Worm (Caenorhabditis elegans) whole organism, L3 larva: ENCODE results near the gene sru-15.

Experiments used
- elt-2 ChIP-seq: sonication (generic microtip); optimal IDR thresholded peaks from 2 replicates; lab custom pipeline; 2016; ENCODE audit warnings: missing genetic modification reagents, mild to moderate bottlenecking, missing genetic modification characterization, missing compliant biosample characterization
- elt-3 ChIP-seq, 3 experiments: fragments of 150-350 bp in 1 of 3; sonication (generic microtip) in 2 of 3; optimal IDR thresholded peaks; 2 replicates in 2 of 3; 4 replicates in 1 of 3; lab custom pipeline; 2014 to 2017; ENCODE audit warnings: missing biosample characterization in 3 of 3, missing genetic modification characterization in 3 of 3
- mdl-1 ChIP-seq: fragments of 150-350 bp; optimal IDR thresholded peaks from 2 replicates; lab custom pipeline; 2014; ENCODE audit warnings: missing biosample characterization, missing genetic modification characterization
- nhr-11 ChIP-seq: fragments of 150-350 bp; optimal IDR thresholded peaks from 2 replicates; lab custom pipeline; 2014; ENCODE audit warnings: missing biosample characterization, missing genetic modification characterization
- nhr-12 ChIP-seq: fragments of 150-350 bp; optimal IDR thresholded peaks from 2 replicates; lab custom pipeline; 2014; ENCODE audit warnings: missing biosample characterization, missing genetic modification characterization
- nhr-23 ChIP-seq: fragments of 150-350 bp; optimal IDR thresholded peaks from 2 replicates; lab custom pipeline; 2014; ENCODE audit warnings: missing biosample characterization, missing genetic modification reagents, missing genetic modification characterization
- nhr-25 ChIP-seq: sonication (generic microtip); optimal IDR thresholded peaks from 2 replicates; lab custom pipeline; 2017; ENCODE audit warnings: missing biosample characterization, missing genetic modification characterization
- nhr-43 ChIP-seq: sonication (generic microtip); optimal IDR thresholded peaks from 2 replicates; lab custom pipeline; 2016; ENCODE audit warnings: mild to moderate bottlenecking, missing genetic modification characterization, missing compliant biosample characterization; ENCODE audit not compliant: poor library complexity, severe bottlenecking
- pqm-1 ChIP-seq: fragments of 150-350 bp; optimal IDR thresholded peaks from 2 replicates; lab custom pipeline; 2017; ENCODE audit warnings: missing biosample characterization, missing genetic modification characterization, inconsistent platforms
- snpc-4 ChIP-seq: fragments of 150-350 bp; optimal IDR thresholded peaks from 2 replicates; lab custom pipeline; 2014; ENCODE audit warnings: missing biosample characterization, missing genetic modification characterization
- tbx-2 ChIP-seq: sonication (generic microtip); optimal IDR thresholded peaks from 2 replicates; lab custom pipeline; 2016; ENCODE audit warnings: mild to moderate bottlenecking, missing genetic modification characterization, missing compliant biosample characterization
- unc-62 ChIP-seq: fragments of 150-350 bp; sonication (generic microtip); optimal IDR thresholded peaks from 4 replicates; lab custom pipeline; 2014; ENCODE audit warnings: missing biosample characterization, missing genetic modification reagents, missing genetic modification characterization
- ztf-11 ChIP-seq: fragments of 150-350 bp; optimal IDR thresholded peaks from 2 replicates; lab custom pipeline; 2014; ENCODE audit warnings: missing biosample characterization, missing genetic modification characterization

The sru-15 gene

DNA sequence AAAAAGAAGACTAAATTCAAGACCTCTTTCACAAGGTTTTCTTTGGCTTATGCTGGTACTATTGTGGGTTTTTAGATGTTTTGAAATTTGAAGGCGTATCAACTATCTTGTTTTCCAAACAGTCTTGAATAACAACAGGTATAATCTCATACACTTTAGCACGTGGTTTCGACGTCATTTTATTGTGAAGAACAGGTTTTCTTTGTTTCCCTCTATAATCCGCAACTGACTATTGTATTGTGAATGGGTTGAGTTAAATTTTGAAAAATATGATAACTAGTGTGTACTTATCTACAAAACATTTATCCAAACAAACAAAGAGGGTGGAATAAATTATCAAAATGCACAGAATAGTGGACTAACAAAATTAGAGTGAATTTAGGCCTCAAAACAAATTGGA, 45.2 kb downstream of the sru-15 start:
- TF ChIP-seq pqm-1 (tag; lab: Kevin White, UChicago): no peak
- no peak for TF ChIP-seq unc-62 (GFP tag; lab: Kevin White, UChicago)
- no peak for TF ChIP-seq tbx-2
- no peak for TF ChIP-seq snpc-4 (tag; lab: Kevin White, UChicago)
- TF ChIP-seq nhr-43 (tag; lab: Kevin White, UChicago): peak; percentile 6
- TF ChIP-seq nhr-11 (tag; lab: Kevin White, UChicago): no peak
- TF ChIP-seq mdl-1: no peak
- TF ChIP-seq nhr-25: peak; percentile 39
- TF ChIP-seq ztf-11 (tag; lab: Kevin White, UChicago): no peak
- TF ChIP-seq elt-2 (tag; lab: Kevin White, UChicago): peak; percentile 25

DNA sequence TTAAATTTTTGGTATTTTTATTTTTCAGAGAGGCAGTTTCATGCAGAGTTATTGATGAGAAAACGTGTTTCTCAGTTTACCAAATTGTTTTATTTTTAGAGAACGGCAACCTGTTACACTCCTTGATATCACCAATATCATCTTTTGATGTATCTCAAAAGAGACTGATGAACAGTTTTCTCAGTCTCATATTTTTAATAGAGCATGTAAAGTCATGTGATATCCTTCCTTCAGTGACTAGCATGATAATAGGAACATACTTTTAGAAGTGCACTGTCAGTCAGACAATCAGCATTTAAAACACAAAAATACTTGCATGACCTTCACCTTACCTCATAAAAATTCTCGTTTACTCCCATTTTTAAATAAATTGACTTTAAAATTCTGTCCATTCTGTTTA, 46.5 kb downstream of the sru-15 start, which contains the start of gene F11E6.11:
Gene F11E6.11, plus strand, starts transcription at position 325 of the 400 bp plus-strand sequence.
- peak; percentile 51 for TF ChIP-seq nhr-25
- TF ChIP-seq pqm-1 (tag; lab: Kevin White, UChicago): peak; percentile 6
- TF ChIP-seq nhr-23 (tag; lab: Kevin White, UChicago): peak; percentile 15
- TF ChIP-seq nhr-43 (tag; lab: Kevin White, UChicago): peak; percentile 36
- TF ChIP-seq nhr-12 (tag; lab: Kevin White, UChicago): no peak
- TF ChIP-seq elt-3 (tag; optimal IDR thresholded peaks at IDR 0.05; lab: Kevin White, UChicago): no peak
